Worm (Caenorhabditis elegans) whole organism, mixed stage, embryonic: ENCODE measurements around the gene C27A7.3.

Experiments used
- M03D4.4 ChIP-seq: sonication (generic microtip); optimal IDR thresholded peaks from 2 replicates; lab custom pipeline; 2017; ENCODE audit warnings: mild to moderate bottlenecking, missing genetic modification characterization, missing compliant biosample characterization
- bed-3 ChIP-seq: fragments of 200-800 bp; sonication (Bioruptor generic); optimal IDR thresholded peaks from 3 replicates; lab custom pipeline; 2018; ENCODE audit warnings: mild to moderate bottlenecking, missing genetic modification characterization, moderate library complexity, missing compliant biosample characterization
- ceh-39 ChIP-seq: fragments of 150-350 bp; optimal IDR thresholded peaks from 2 replicates; lab custom pipeline; 2014; ENCODE audit warnings: missing biosample characterization, missing genetic modification characterization
- ceh-43 ChIP-seq: fragments of 200-800 bp; sonication (Bioruptor generic); optimal IDR thresholded peaks from 2 replicates; lab custom pipeline; 2018; ENCODE audit warnings: mild to moderate bottlenecking, missing genetic modification characterization, moderate library complexity, missing compliant biosample characterization
- ceh-83 ChIP-seq: fragments of 200-800 bp; sonication (Bioruptor generic); optimal IDR thresholded peaks from 2 replicates; lab custom pipeline; 2018; ENCODE audit warnings: mild to moderate bottlenecking, missing genetic modification characterization, missing compliant biosample characterization
- cnd-1 ChIP-seq: fragments of 200-800 bp; sonication (Bioruptor generic); optimal IDR thresholded peaks from 2 replicates; lab custom pipeline; 2018; ENCODE audit warnings: mild to moderate bottlenecking, missing genetic modification characterization, missing compliant biosample characterization
- drap-1 ChIP-seq: fragments of 200-800 bp; sonication (Bioruptor generic); optimal IDR thresholded peaks from 3 replicates; lab custom pipeline; 2018; ENCODE audit warnings: mild to moderate bottlenecking, missing genetic modification characterization, missing compliant biosample characterization
- elt-1 ChIP-seq: sonication (generic microtip); optimal IDR thresholded peaks from 2 replicates; lab custom pipeline; 2017; ENCODE audit warnings: missing genetic modification characterization, mild to moderate bottlenecking, missing compliant biosample characterization, antibody characterized with exemption, moderate library complexity, borderline replicate concordance; ENCODE audit not compliant: insufficient read depth
- elt-3 ChIP-seq: fragments of 150-350 bp; optimal IDR thresholded peaks from 2 replicates; lab custom pipeline; 2014; ENCODE audit warnings: missing biosample characterization, missing genetic modification characterization
- flh-1 ChIP-seq: fragments of 200-800 bp; sonication (Bioruptor generic); optimal IDR thresholded peaks from 2 replicates; lab custom pipeline; 2018; ENCODE audit warnings: mild to moderate bottlenecking, missing genetic modification characterization, moderate library complexity, missing compliant biosample characterization
- ham-2 ChIP-seq: fragments of 200-800 bp; sonication (Bioruptor generic); optimal IDR thresholded peaks from 2 replicates; lab custom pipeline; 2018; ENCODE audit warnings: mild to moderate bottlenecking, missing genetic modification characterization, missing compliant biosample characterization
- hlh-1 ChIP-seq: fragments of 150-350 bp; optimal IDR thresholded peaks from 2 replicates; lab custom pipeline; 2014; ENCODE audit warnings: missing biosample characterization, missing genetic modification reagents, missing genetic modification characterization
- lin-32 ChIP-seq: fragments of 200-800 bp; sonication (Bioruptor generic); optimal IDR thresholded peaks from 2 replicates; lab custom pipeline; 2018; ENCODE audit warnings: mild to moderate bottlenecking, missing genetic modification characterization, missing compliant biosample characterization
- lsy-2 ChIP-seq: fragments of 150-350 bp; optimal IDR thresholded peaks from 2 replicates; lab custom pipeline; 2014; ENCODE audit warnings: missing biosample characterization, missing genetic modification characterization
- mab-5 ChIP-seq: fragments of 150-350 bp; optimal IDR thresholded peaks from 2 replicates; lab custom pipeline; 2014; ENCODE audit warnings: missing biosample characterization, missing genetic modification characterization
- mls-2 ChIP-seq: sonication (generic microtip); optimal IDR thresholded peaks from 2 replicates; lab custom pipeline; 2016; ENCODE audit warnings: mild to moderate bottlenecking, missing genetic modification characterization, moderate library complexity, missing compliant biosample characterization
- nhr-2 ChIP-seq: fragments of 150-350 bp; optimal IDR thresholded peaks from 2 replicates; lab custom pipeline; 2014; ENCODE audit warnings: missing biosample characterization, missing genetic modification characterization
- nhr-237 ChIP-seq: fragments of 150-350 bp; optimal IDR thresholded peaks from 2 replicates; lab custom pipeline; 2014; ENCODE audit warnings: missing biosample characterization, missing genetic modification characterization
- nhr-28 ChIP-seq: fragments of 150-350 bp; optimal IDR thresholded peaks from 2 replicates; lab custom pipeline; 2014; ENCODE audit warnings: missing biosample characterization, missing genetic modification characterization
- nhr-76 ChIP-seq: sonication (generic microtip); optimal IDR thresholded peaks from 2 replicates; lab custom pipeline; 2017; ENCODE audit warnings: missing biosample characterization, missing genetic modification characterization
- pha-4 ChIP-seq: fragments of 150-350 bp; optimal IDR thresholded peaks from 2 replicates; lab custom pipeline; 2018; ENCODE audit warnings: missing biosample characterization, missing genetic modification reagents, missing genetic modification characterization
- snpc-4 ChIP-seq: fragments of 150-350 bp; optimal IDR thresholded peaks from 2 replicates; lab custom pipeline; 2014; ENCODE audit warnings: missing biosample characterization, missing genetic modification characterization
- tbx-8 ChIP-seq: fragments of 200-800 bp; sonication (Bioruptor generic); optimal IDR thresholded peaks from 2 replicates; lab custom pipeline; 2018; ENCODE audit warnings: mild to moderate bottlenecking, missing genetic modification characterization, moderate library complexity, missing compliant biosample characterization
- unc-120 ChIP-seq: sonication (generic microtip); optimal IDR thresholded peaks from 2 replicates; lab custom pipeline; 2017; ENCODE audit warnings: missing genetic modification characterization, missing compliant biosample characterization; ENCODE audit not compliant: poor library complexity, severe bottlenecking
- unc-39 ChIP-seq: fragments of 150-350 bp; optimal IDR thresholded peaks from 2 replicates; lab custom pipeline; 2014; ENCODE audit warnings: missing biosample characterization, missing genetic modification characterization
- unc-62 ChIP-seq: fragments of 150-350 bp; optimal IDR thresholded peaks from 2 replicates; lab custom pipeline; 2014; ENCODE audit warnings: missing biosample characterization, missing genetic modification reagents, missing genetic modification characterization
- zip-8 ChIP-seq: fragments of 150-350 bp; optimal IDR thresholded peaks from 2 replicates; lab custom pipeline; 2014; ENCODE audit warnings: missing biosample characterization, missing genetic modification characterization

Gene C27A7.3

DNA sequence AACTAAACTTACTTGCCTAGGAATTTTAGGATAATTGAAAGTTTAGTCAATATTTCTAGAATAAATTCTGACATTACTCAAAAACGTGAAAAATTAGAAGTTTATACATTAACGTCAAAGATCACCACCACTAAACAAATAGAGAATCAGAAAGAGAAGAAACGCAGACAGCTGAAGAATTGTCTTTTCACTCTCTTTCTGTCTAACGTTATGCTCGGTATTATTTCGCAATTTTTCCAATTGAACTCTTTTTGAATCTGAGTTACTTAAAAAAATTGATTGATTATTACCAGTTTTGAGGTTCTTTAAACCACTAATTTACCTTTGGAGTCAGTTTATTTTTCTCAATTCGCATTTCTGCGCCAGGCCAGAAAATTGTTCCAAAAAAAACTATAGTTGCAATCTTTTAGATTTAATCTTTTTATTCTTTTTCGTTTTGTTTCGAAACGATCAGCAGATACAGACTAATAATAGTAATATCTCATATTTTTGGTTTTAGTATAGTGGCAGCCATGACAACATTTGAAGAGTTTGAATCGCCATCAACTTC is 39.9 kb upstream of the C27A7.3 start, which contains the start of gene nhr-154:
nhr-154 (plus strand) TSS at position 500 of the 550 bp plus-strand sequence.
- peak; percentile 27 for TF ChIP-seq nhr-237 (tag; lab: Kevin White, UChicago)
- TF ChIP-seq elt-1 (tag; lab: Kevin White, UChicago): no peak
- TF ChIP-seq, all 35 proteins: peak for 1

ce11 chrV:12103920-12104319 is 36.8 kb upstream of the C27A7.3 start, which contains the start of gene nhr-153:
Gene nhr-153 (plus strand): TSS chrV:12104220.
- no peak for TF ChIP-seq mls-2
- TF ChIP-seq unc-39 (tag; lab: Kevin White, UChicago): no peak
- no peak for TF ChIP-seq nhr-76 (tag; lab: Kevin White, UChicago)
- no peak for TF ChIP-seq cnd-1
- TF ChIP-seq ceh-39 (tag; lab: Kevin White, UChicago): no peak
- no peak for TF ChIP-seq elt-1 (tag; lab: Kevin White, UChicago)
- no peak for TF ChIP-seq nhr-2 (tag; lab: Kevin White, UChicago)
- no peak for TF ChIP-seq unc-62

DNA sequence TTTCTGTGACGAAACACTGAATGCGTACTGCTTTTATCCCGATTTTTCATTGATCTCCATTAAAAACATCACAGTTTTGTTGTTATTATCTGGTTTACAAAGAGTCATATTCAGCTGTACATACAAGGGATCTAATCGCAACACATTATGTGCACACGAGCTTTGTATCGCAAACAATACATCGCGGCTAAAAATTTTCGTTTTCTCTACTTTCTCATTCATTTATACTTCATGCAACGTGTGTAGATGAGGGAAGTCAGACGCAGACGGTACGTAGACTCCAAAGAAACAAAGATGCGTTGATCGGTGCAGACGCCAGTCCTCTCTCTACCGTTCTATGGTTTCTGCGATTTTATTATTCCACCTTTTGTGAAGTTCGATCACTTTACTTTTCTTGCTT is 33.9 kb upstream of the C27A7.3 start, which contains the start of gene nhr-136:
nhr-136 (plus strand) TSS at position 301 of the 400 bp plus-strand sequence.
- TF ChIP-seq snpc-4 (no peak), ham-2 (GFP tag; lab: Kevin White, UChicago) (peak; percentile 9)

DNA sequence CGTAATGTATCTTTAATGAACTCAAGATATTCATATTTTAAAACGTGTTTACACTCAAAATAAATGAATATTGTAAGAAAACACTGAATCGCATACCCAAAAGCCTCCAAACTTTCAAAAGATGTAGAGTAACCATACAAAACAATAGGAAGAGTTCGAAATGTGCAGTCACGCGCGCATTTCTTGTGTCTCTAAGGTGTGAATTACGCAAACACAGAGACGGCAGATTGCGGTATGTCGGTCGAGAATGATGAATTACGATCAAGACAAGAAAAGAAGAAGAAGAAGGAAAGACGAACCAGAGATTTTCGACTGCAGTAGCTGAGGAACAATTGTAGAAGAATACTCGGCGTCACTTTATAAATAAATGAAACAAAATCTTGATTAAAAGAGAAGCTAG is 29.3 kb upstream of the C27A7.3 start, which contains the start of gene lhpp-1:
lhpp-1 (minus strand) TSS at position 354 of the 400 bp plus-strand sequence.
- TF ChIP-seq lin-32 (GFP tag; lab: Kevin White, UChicago) (no peak), zip-8 (tag; lab: Kevin White, UChicago) (peak; percentile 47)

- TF ChIP-seq bed-3: no peak
- TF ChIP-seq zip-8 (tag; lab: Kevin White, UChicago): no peak
- TF ChIP-seq unc-39 (tag; lab: Kevin White, UChicago): no peak
- no peak for TF ChIP-seq ceh-43 (GFP tag; lab: Kevin White, UChicago)
- no peak for TF ChIP-seq nhr-2 (tag; lab: Kevin White, UChicago)
- TF ChIP-seq nhr-76 (tag; lab: Kevin White, UChicago): no peak
- TF ChIP-seq elt-3: no peak
- no peak for TF ChIP-seq ceh-83 (GFP tag; lab: Kevin White, UChicago)
- TF ChIP-seq pha-4 (tag; lab: Kevin White, UChicago): no peak
- TF ChIP-seq mab-5 (tag; lab: Kevin White, UChicago): no peak
- TF ChIP-seq tbx-8: no peak
- no peak for TF ChIP-seq unc-120 (tag; lab: Kevin White, UChicago)
Measured at ce11 chrV:12113726-12114125, 27.0 kb upstream of the C27A7.3 start.

- TF ChIP-seq tbx-8 (no peak), ceh-83 (GFP tag; lab: Kevin White, UChicago) (no peak), bed-3 (no peak), unc-39 (tag; lab: Kevin White, UChicago) (no peak), drap-1 (GFP tag; lab: Kevin White, UChicago) (no peak), M03D4.4 (tag; lab: Kevin White, UChicago) (no peak), hlh-1 (tag; lab: Kevin White, UChicago) (no peak), mab-5 (tag; lab: Kevin White, UChicago) (no peak)
- TF ChIP-seq, all 35 proteins: peak for 0
Measured at ce11 chrV:12114693-12115092, 26.0 kb upstream of the C27A7.3 start, which contains the start of gene spin-1. Gene spin-1 (plus strand): TSS chrV:12114993.

DNA sequence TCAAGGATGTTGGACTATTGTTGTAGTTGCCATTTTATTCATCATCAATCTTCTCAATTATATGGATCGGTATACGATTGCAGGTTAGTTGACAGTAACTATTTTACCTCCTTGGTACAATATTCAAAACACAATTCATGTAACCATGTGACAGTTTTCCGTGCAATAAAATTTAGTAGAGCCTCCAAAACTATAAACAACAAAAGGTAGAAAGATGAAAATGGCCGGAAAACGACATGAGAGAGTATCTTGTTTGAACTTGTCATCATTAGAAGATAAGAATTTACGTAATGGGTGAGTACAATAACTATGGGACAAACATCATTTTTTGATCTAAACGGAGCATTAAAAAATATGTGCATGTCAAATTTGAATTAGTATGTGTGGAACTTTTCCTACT is 25.6 kb upstream of the C27A7.3 start:
- no peak for TF ChIP-seq flh-1
- no peak for TF ChIP-seq nhr-28 (tag; lab: Kevin White, UChicago)
- no peak for TF ChIP-seq nhr-76 (tag; lab: Kevin White, UChicago)
- TF ChIP-seq lsy-2 (tag; lab: Kevin White, UChicago): no peak
- TF ChIP-seq hlh-1 (tag; lab: Kevin White, UChicago): no peak
- TF ChIP-seq nhr-237 (tag; lab: Kevin White, UChicago): no peak
- TF ChIP-seq mls-2: no peak
